Fruit fly (Drosophila melanogaster) whole organism, embryonic: ENCODE results near the gene Crz.

ENCODE experiments used
- Awh ChIP-seq: fragments of 200-800 bp; sonication (Bioruptor generic); IDR thresholded peaks from 2 replicates; pipeline ENCODE4, ENCODE4 v1.3.6; 2022; ENCODE audit warnings: missing biosample characterization, missing genetic modification characterization
- CG10321 ChIP-seq: fragments of 200-800 bp; sonication (Bioruptor generic); IDR thresholded peaks from 2 replicates; pipeline ENCODE4 v1.3.6; 2022; ENCODE audit warnings: missing biosample characterization, missing genetic modification characterization
- CG12299 ChIP-seq: fragments of 200-800 bp; sonication (Bioruptor generic); optimal IDR thresholded peaks from 2 replicates; lab custom pipeline; 2018; ENCODE audit warnings: missing biosample characterization, mild to moderate bottlenecking, missing genetic modification characterization
- CG14710 ChIP-seq: fragments of 200-800 bp; sonication (Bioruptor generic); optimal IDR thresholded peaks from 3 replicates; lab custom pipeline; 2019; ENCODE audit warnings: missing biosample characterization, mild to moderate bottlenecking, missing genetic modification characterization, moderate library complexity
- CG15269 ChIP-seq: fragments of 200-800 bp; sonication (Bioruptor generic); optimal IDR thresholded peaks from 2 replicates; lab custom pipeline; 2018; ENCODE audit warnings: missing biosample characterization, mild to moderate bottlenecking, missing genetic modification characterization, moderate library complexity
- CG15514 ChIP-seq: fragments of 200-800 bp; sonication (Bioruptor generic); optimal IDR thresholded peaks from 3 replicates; lab custom pipeline; 2017; ENCODE audit warnings: missing biosample characterization, missing genetic modification characterization, mild to moderate bottlenecking, moderate library complexity, missing genetic modification reagents
- CG17802 ChIP-seq: fragments of 200-800 bp; sonication (Bioruptor generic); optimal IDR thresholded peaks from 2 replicates; lab custom pipeline; 2018; ENCODE audit warnings: missing biosample characterization, mild to moderate bottlenecking, missing genetic modification characterization, moderate library complexity
- CG17829 ChIP-seq: fragments of 200-800 bp; optimal IDR thresholded peaks from 2 replicates; lab custom pipeline; 2019; ENCODE audit warnings: missing biosample characterization, mild to moderate bottlenecking, missing genetic modification characterization, moderate library complexity
- CG18011 ChIP-seq: fragments of 200-800 bp; sonication (Bioruptor generic); optimal IDR thresholded peaks from 2 replicates; lab custom pipeline; 2017; ENCODE audit warnings: missing biosample characterization, missing genetic modification characterization, mild to moderate bottlenecking, moderate library complexity, missing genotype
- CG18619 ChIP-seq: fragments of 200-800 bp; sonication (Bioruptor generic); optimal IDR thresholded peaks from 3 replicates; lab custom pipeline; 2017; ENCODE audit warnings: missing biosample characterization, mild to moderate bottlenecking, missing genetic modification characterization
- CG32767 ChIP-seq: fragments of 200-800 bp; sonication (Bioruptor generic); IDR thresholded peaks from 2 replicates; pipeline ENCODE4 v1.3.6; 2022; ENCODE audit warnings: missing biosample characterization, missing genetic modification characterization
- CG3281 ChIP-seq: fragments of 200-800 bp; sonication (Bioruptor generic); optimal IDR thresholded peaks from 3 replicates; lab custom pipeline; 2017; ENCODE audit warnings: missing biosample characterization, mild to moderate bottlenecking, missing genetic modification characterization
- CG6272 ChIP-seq: fragments of 200-800 bp; sonication (Bioruptor generic); IDR thresholded peaks from 2 replicates; pipeline ENCODE4 v1.3.6; 2022; ENCODE audit warnings: missing biosample characterization, missing genetic modification characterization
- CG6689 ChIP-seq: fragments of 200-800 bp; sonication (Bioruptor generic); IDR thresholded peaks from 2 replicates; pipeline ENCODE4 v1.3.6; 2022; ENCODE audit warnings: missing biosample characterization, missing genetic modification characterization
- CG6791 ChIP-seq: fragments of 200-800 bp; sonication (Bioruptor generic); IDR thresholded peaks from 3 replicates; pipeline ENCODE4 v1.3.6; 2022; ENCODE audit warnings: missing biosample characterization, missing genetic modification characterization; ENCODE audit not compliant: partially characterized antibody
- CG7839 ChIP-seq: fragments of 200-800 bp; sonication (Bioruptor generic); optimal IDR thresholded peaks from 3 replicates; lab custom pipeline; 2018; ENCODE audit warnings: missing biosample characterization, mild to moderate bottlenecking, missing genetic modification characterization, moderate library complexity
- D ChIP-seq, 2 experiments: fragments of 200-800 bp in 1 of 2; fragments of >200 bp in 1 of 2; sonication (Bioruptor generic) in 1 of 2; optimal IDR thresholded peaks; 2 replicates in 1 of 2; 3 replicates in 1 of 2; lab custom pipeline; 2017; ENCODE audit warnings: mild to moderate bottlenecking in 1 of 2, missing biosample characterization in 1 of 2, missing genetic modification characterization in 1 of 2, missing genetic modification reagents in 1 of 2
- Dad ChIP-seq: fragments of 200-800 bp; sonication (Bioruptor generic); optimal IDR thresholded peaks from 3 replicates; lab custom pipeline; 2016; ENCODE audit warnings: missing biosample characterization, missing genetic modification characterization
- Deaf1 ChIP-seq: fragments of 200-800 bp; optimal IDR thresholded peaks from 3 replicates; lab custom pipeline; 2019; ENCODE audit warnings: missing biosample characterization, mild to moderate bottlenecking, missing genetic modification characterization, moderate library complexity
- Doc3 ChIP-seq: fragments of 200-800 bp; sonication (Bioruptor generic); IDR thresholded peaks from 3 replicates; pipeline ENCODE4 v1.3.6; 2022; ENCODE audit warnings: missing biosample characterization, missing genetic modification characterization; ENCODE audit not compliant: partially characterized antibody
- Fer1 ChIP-seq: fragments of 200-800 bp; sonication (Bioruptor generic); optimal IDR thresholded peaks from 2 replicates; lab custom pipeline; 2017; ENCODE audit warnings: missing biosample characterization, mild to moderate bottlenecking, missing genetic modification characterization
- Hmr ChIP-seq: fragments of 200-800 bp; sonication (Bioruptor generic); optimal IDR thresholded peaks from 3 replicates; lab custom pipeline; 2017; ENCODE audit warnings: mild to moderate bottlenecking, missing biosample characterization, missing genetic modification reagents, missing genetic modification characterization
- Hsf ChIP-seq: fragments of 200-800 bp; sonication (Bioruptor generic); optimal IDR thresholded peaks from 3 replicates; lab custom pipeline; 2016; ENCODE audit warnings: missing biosample characterization, missing genetic modification characterization
- Kr ChIP-seq: fragments of 200-800 bp; sonication (Bioruptor generic); optimal IDR thresholded peaks from 2 replicates; lab custom pipeline; 2017; ENCODE audit warnings: missing biosample characterization, mild to moderate bottlenecking, missing genetic modification characterization
- Myb ChIP-seq: fragments of 200-800 bp; sonication (Bioruptor generic); optimal IDR thresholded peaks from 2 replicates; lab custom pipeline; 2016; ENCODE audit warnings: missing biosample characterization, missing genetic modification characterization
- NK7.1 ChIP-seq: fragments of 200-800 bp; sonication (Bioruptor generic); optimal IDR thresholded peaks from 3 replicates; lab custom pipeline; 2016; ENCODE audit warnings: missing biosample characterization, missing genetic modification characterization
- Oli ChIP-seq: fragments of 200-800 bp; sonication (Bioruptor generic); optimal IDR thresholded peaks from 2 replicates; lab custom pipeline; 2018; ENCODE audit warnings: missing biosample characterization, mild to moderate bottlenecking, missing genetic modification characterization, moderate library complexity
- Ssrp ChIP-seq: fragments of 200-800 bp; sonication (Bioruptor generic); optimal IDR thresholded peaks from 2 replicates; lab custom pipeline; 2018; ENCODE audit warnings: missing biosample characterization, mild to moderate bottlenecking, missing genetic modification characterization, moderate library complexity
- Xrp1 ChIP-seq: fragments of 200-800 bp; sonication (Bioruptor generic); IDR thresholded peaks from 2 replicates; pipeline ENCODE4 v1.3.6; 2022; ENCODE audit warnings: missing biosample characterization, missing genetic modification characterization
- aop ChIP-seq: fragments of 200-800 bp; sonication (Bioruptor generic); IDR thresholded peaks from 2 replicates; pipeline ENCODE4 v1.3.6; 2022; ENCODE audit warnings: missing biosample characterization, missing genetic modification characterization
- bcd ChIP-seq: fragments of 200-800 bp; sonication (Bioruptor generic); optimal IDR thresholded peaks from 2 replicates; lab custom pipeline; 2017; ENCODE audit warnings: missing biosample characterization, mild to moderate bottlenecking, missing genetic modification characterization
- br ChIP-seq: fragments of >200 bp; optimal IDR thresholded peaks from 2 replicates; lab custom pipeline; 2017
- bsh ChIP-seq, 2 experiments: fragments of 200-800 bp; sonication (Bioruptor generic); optimal IDR thresholded peaks; 2 replicates each; lab custom pipeline; 2017 to 2018; ENCODE audit warnings: mild to moderate bottlenecking in 2 of 2, missing biosample characterization in 2 of 2, missing genetic modification characterization in 2 of 2, moderate library complexity in 1 of 2
- caup ChIP-seq: fragments of 200-800 bp; sonication (Bioruptor generic); optimal IDR thresholded peaks from 3 replicates; lab custom pipeline; 2017; ENCODE audit warnings: missing biosample characterization, mild to moderate bottlenecking, missing genetic modification characterization, moderate library complexity; ENCODE audit not compliant: severe bottlenecking
- chm ChIP-seq: fragments of 200-800 bp; sonication (Bioruptor generic); IDR thresholded peaks from 2 replicates; pipeline ENCODE4 v1.3.6; 2022; ENCODE audit warnings: missing biosample characterization, missing genetic modification characterization
- dmrt99B ChIP-seq: fragments of 200-800 bp; sonication (Bioruptor generic); optimal IDR thresholded peaks from 2 replicates; lab custom pipeline; 2018; ENCODE audit warnings: missing biosample characterization, mild to moderate bottlenecking, missing genetic modification characterization, moderate library complexity
- dpn ChIP-seq, 2 experiments: fragments of 200-800 bp; sonication (Bioruptor generic); optimal IDR thresholded peaks; 3 replicates each; lab custom pipeline; 2016; ENCODE audit warnings: missing biosample characterization in 2 of 2, missing genetic modification characterization in 2 of 2
- ewg ChIP-seq: fragments of 200-800 bp; sonication (Bioruptor generic); optimal IDR thresholded peaks from 3 replicates; lab custom pipeline; 2017; ENCODE audit warnings: mild to moderate bottlenecking, missing biosample characterization, missing genetic modification reagents, missing genetic modification characterization
- fd102C ChIP-seq: fragments of 200-800 bp; sonication (Bioruptor generic); optimal IDR thresholded peaks from 2 replicates; lab custom pipeline; 2018; ENCODE audit warnings: missing biosample characterization, mild to moderate bottlenecking, missing genetic modification characterization, moderate library complexity
- fd96Cb ChIP-seq: fragments of 200-800 bp; sonication (Bioruptor generic); optimal IDR thresholded peaks from 2 replicates; lab custom pipeline; 2018; ENCODE audit warnings: missing biosample characterization, mild to moderate bottlenecking, missing genetic modification characterization, moderate library complexity
- grau ChIP-seq: fragments of 200-800 bp; optimal IDR thresholded peaks from 3 replicates; lab custom pipeline; 2019; ENCODE audit warnings: missing biosample characterization, mild to moderate bottlenecking, missing genetic modification characterization, moderate library complexity
- hb ChIP-seq: fragments of 200-800 bp; sonication (Bioruptor generic); IDR thresholded peaks from 3 replicates; pipeline ENCODE4 v1.3.6; 2022; ENCODE audit warnings: missing biosample characterization, missing genetic modification characterization; ENCODE audit not compliant: partially characterized antibody
- lilli ChIP-seq: fragments of 200-800 bp; sonication (Bioruptor generic); optimal IDR thresholded peaks from 3 replicates; lab custom pipeline; 2016; ENCODE audit warnings: missing biosample characterization, missing genetic modification characterization
- pho ChIP-seq: fragments of 200-800 bp; sonication (Bioruptor generic); optimal IDR thresholded peaks from 2 replicates; lab custom pipeline; 2016; ENCODE audit warnings: missing biosample characterization, missing genetic modification characterization
- sc ChIP-seq, 3 experiments: fragments of >200 bp in 2 of 3; fragments of 200-800 bp in 1 of 3; sonication (Bioruptor generic) in 1 of 3; optimal IDR thresholded peaks; 2 replicates in 2 of 3; 3 replicates in 1 of 3; lab custom pipeline; 2017; ENCODE audit warnings: mild to moderate bottlenecking in 1 of 3, missing biosample characterization in 1 of 3, missing genetic modification characterization in 1 of 3, missing genetic modification reagents in 1 of 3
- sim ChIP-seq: fragments of 200-800 bp; sonication (Bioruptor generic); IDR thresholded peaks from 2 replicates; pipeline ENCODE4 v1.3.6; 2022; ENCODE audit warnings: missing biosample characterization, missing genetic modification characterization
- slbo ChIP-seq: fragments of 200-800 bp; sonication (Bioruptor generic); IDR thresholded peaks from 2 replicates; pipeline ENCODE4 v1.3.6; 2022; ENCODE audit warnings: missing biosample characterization, missing genetic modification characterization
- tap ChIP-seq: fragments of 200-800 bp; optimal IDR thresholded peaks from 3 replicates; lab custom pipeline; 2019; ENCODE audit warnings: missing biosample characterization, mild to moderate bottlenecking, missing genetic modification characterization, moderate library complexity
- tio ChIP-seq: fragments of 200-800 bp; sonication (Bioruptor generic); optimal IDR thresholded peaks from 2 replicates; lab custom pipeline; 2017; ENCODE audit warnings: missing biosample characterization, missing genetic modification characterization, inconsistent platforms

Crz gene

DNA sequence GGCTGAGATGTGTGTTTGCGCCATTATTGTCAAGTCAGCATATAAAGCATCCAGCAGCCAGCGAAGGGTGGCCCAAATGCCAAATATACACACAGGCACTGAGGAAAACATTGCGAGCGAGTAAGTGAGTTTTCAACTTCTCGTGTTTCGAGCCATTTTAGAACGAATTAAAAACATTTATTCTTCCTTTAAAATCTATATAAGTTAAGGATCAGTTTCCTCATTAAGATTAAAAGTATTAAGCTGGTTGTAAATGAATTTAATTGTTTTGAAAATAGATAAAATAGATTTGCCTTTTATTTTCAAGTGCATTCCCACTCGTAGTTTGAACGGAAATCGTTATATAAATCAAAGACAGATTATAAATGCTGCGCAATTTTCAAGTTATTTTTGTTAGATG, 36.8 kb downstream of the Crz start (continued):
- TF ChIP-seq aop (GFP tag; lab: Robert Waterston, UW): no peak
- peak; percentile 32 for TF ChIP-seq fd96Cb (tag; lab: Kevin White, UChicago)
- no peak for TF ChIP-seq Doc3 (GFP tag; lab: Robert Waterston, UW)
- no peak for TF ChIP-seq Myb
- no peak for TF ChIP-seq CG32767 (GFP tag; lab: Robert Waterston, UW)
- peak; percentile 16; the same call in 1 of the 2 replicates for TF ChIP-seq CG6689
- no peak for TF ChIP-seq Awh
- TF ChIP-seq hb (GFP tag; lab: Robert Waterston, UW): no peak
- peak; percentile 17; the same call in 1 of the 2 replicates for TF ChIP-seq slbo (GFP tag; lab: Robert Waterston, UW)
- TF ChIP-seq dmrt99B (tag; lab: Kevin White, UChicago): peak; percentile 56
- no peak for TF ChIP-seq CG17802 (tag; lab: Kevin White, UChicago)
- no peak for TF ChIP-seq br (lab: Kevin White, UChicago)
- peak; percentile 23 for TF ChIP-seq NK7.1 (GFP tag; lab: Kevin White, UChicago)
- peak; percentile 9; the same call in 1 of the 2 replicates for TF ChIP-seq Xrp1 (GFP tag; lab: Robert Waterston, UW)
- TF ChIP-seq bsh (GFP tag; optimal IDR thresholded peaks at IDR 0.05; lab: Kevin White, UChicago): peak in 1 of 2 experiments; percentile 57
- TF ChIP-seq Deaf1 (tag; lab: Kevin White, UChicago): no peak
- no peak for TF ChIP-seq grau (tag; lab: Kevin White, UChicago)
- peak; percentile 42 for TF ChIP-seq Oli (tag; lab: Kevin White, UChicago)
- no peak for TF ChIP-seq sim
- TF ChIP-seq CG18619: peak; percentile 38
- peak; percentile 8 for TF ChIP-seq ewg (GFP tag; lab: Kevin White, UChicago)
- TF ChIP-seq Dad (GFP tag; lab: Kevin White, UChicago): no peak
- peak; percentile 57 for TF ChIP-seq Fer1 (GFP tag; lab: Kevin White, UChicago)
- TF ChIP-seq CG10321 (GFP tag; lab: Robert Waterston, UW): no peak
- no peak for TF ChIP-seq CG18011 (GFP tag; lab: Kevin White, UChicago)
- TF ChIP-seq dpn (GFP tag; optimal IDR thresholded peaks at IDR 0.05; lab: Kevin White, UChicago): peak in 1 of 2 experiments; percentile 12
- TF ChIP-seq tio: no peak
- TF ChIP-seq chm (GFP tag; lab: Robert Waterston, UW): no peak
- TF ChIP-seq CG3281: peak; percentile 54
- peak; percentile 47 for TF ChIP-seq lilli (GFP tag; lab: Kevin White, UChicago)
- TF ChIP-seq Hmr (GFP tag; lab: Kevin White, UChicago): peak; percentile 58
- peak; percentile 3 for TF ChIP-seq CG12299 (tag; lab: Kevin White, UChicago)
- TF ChIP-seq Ssrp: peak; percentile 22
- peak; percentile 20 for TF ChIP-seq bcd (GFP tag; lab: Kevin White, UChicago)
- TF ChIP-seq CG6791 (GFP tag; lab: Robert Waterston, UW): no peak
- no peak for TF ChIP-seq D (optimal IDR thresholded peaks at IDR 0.05; lab: Kevin White, UChicago)
- TF ChIP-seq D (GFP tag; optimal IDR thresholded peaks at IDR 0.05; lab: Kevin White, UChicago): peak; percentile 13
- TF ChIP-seq CG14710 (tag; lab: Kevin White, UChicago): peak; percentile 16
- TF ChIP-seq Kr (GFP tag; lab: Kevin White, UChicago): no peak
- no peak for TF ChIP-seq fd102C (GFP tag; lab: Kevin White, UChicago)
- TF ChIP-seq CG15269 (tag; lab: Kevin White, UChicago): peak; percentile 34
- TF ChIP-seq Hsf (GFP tag; lab: Kevin White, UChicago): peak; percentile 27
- peak; percentile 24 for TF ChIP-seq caup
- peak; percentile 55 for TF ChIP-seq CG7839 (tag; lab: Kevin White, UChicago)
- TF ChIP-seq sc (optimal IDR thresholded peaks at IDR 0.05; lab: Kevin White, UChicago): no peak
- peak; percentile 23 for TF ChIP-seq sc (GFP tag; optimal IDR thresholded peaks at IDR 0.05; lab: Kevin White, UChicago)
- TF ChIP-seq CG17829: peak; percentile 8
- TF ChIP-seq CG15514 (GFP tag; lab: Kevin White, UChicago): peak; percentile 12
- TF ChIP-seq pho (GFP tag; lab: Kevin White, UChicago): peak; percentile 27
- peak; percentile 21 for TF ChIP-seq tap
- TF ChIP-seq CG6272 (GFP tag; lab: Robert Waterston, UW): no peak
